Fruit fly (Drosophila melanogaster): Measurements from ENCODE around the gene ringer.

ringer gene

dm6 chr3L:16359219-16359748 lies at the start of gene ringer:
Gene ringer (minus strand): TSS chr3L:16359428.
- TF ChIP-seq CG3838 (GFP tag; optimal IDR thresholded peaks at IDR 0.05): no peak
- peak; percentile 65 for TF ChIP-seq Deaf1 (tag; optimal IDR thresholded peaks at IDR 0.05)
- TF ChIP-seq CG2199 (GFP tag; IDR thresholded peaks at IDR 0.05): no peak
- TF ChIP-seq Bgb (GFP tag; IDR thresholded peaks at IDR 0.05; ENCODE audit: partially characterized antibody): peak; percentile 21; the same call in 1 of the 2 replicates
- TF ChIP-seq vnd (GFP tag; IDR thresholded peaks at IDR 0.05; ENCODE audit: partially characterized antibody): no peak
- TF ChIP-seq yki (optimal IDR thresholded peaks at IDR 0.05): no peak
- TF ChIP-seq CG13624 (GFP tag; optimal IDR thresholded peaks at IDR 0.05): no peak
- no peak for TF ChIP-seq gt (GFP tag; IDR thresholded peaks at IDR 0.05)
- peak; percentile 31 for TF ChIP-seq lilli (GFP tag; optimal IDR thresholded peaks at IDR 0.05)
- TF ChIP-seq ase (GFP tag; IDR thresholded peaks at IDR 0.05): no peak
- TF ChIP-seq CG30403 (GFP tag; optimal IDR thresholded peaks at IDR 0.05): no peak
- TF ChIP-seq mam (GFP tag; optimal IDR thresholded peaks at IDR 0.05): no peak
- TF ChIP-seq ab (GFP tag; optimal IDR thresholded peaks at IDR 0.05): no peak
- no peak for TF ChIP-seq CG2116 (GFP tag; optimal IDR thresholded peaks at IDR 0.05)
- TF ChIP-seq CG18476 (GFP tag; optimal IDR thresholded peaks at IDR 0.05): no peak
- no peak for TF ChIP-seq Rfx (GFP tag; IDR thresholded peaks at IDR 0.05)
- no peak for TF ChIP-seq CTCF (GFP tag; optimal IDR thresholded peaks at IDR 0.05)
- TF ChIP-seq Ada2b (GFP tag; IDR thresholded peaks at IDR 0.05): no peak
- no peak for TF ChIP-seq pfk (GFP tag; optimal IDR thresholded peaks at IDR 0.05)
- TF ChIP-seq E2f1 (GFP tag; IDR thresholded peaks at IDR 0.05): no peak
- TF ChIP-seq CG4424 (GFP tag; optimal IDR thresholded peaks at IDR 0.05): no peak
- TF ChIP-seq otp (GFP tag; IDR thresholded peaks at IDR 0.05): no peak
- peak; percentile 25 for TF ChIP-seq sug (tag; optimal IDR thresholded peaks at IDR 0.05)
- TF ChIP-seq sens-2 (GFP tag; IDR thresholded peaks at IDR 0.05): no peak
- TF ChIP-seq zfh2 (GFP tag; optimal IDR thresholded peaks at IDR 0.05): no peak
- TF ChIP-seq CG1233 (GFP tag; optimal IDR thresholded peaks at IDR 0.05): no peak
- peak; percentile 35 for TF ChIP-seq CG34376 (GFP tag; optimal IDR thresholded peaks at IDR 0.05)
- no peak for TF ChIP-seq CG15479 (GFP tag; optimal IDR thresholded peaks at IDR 0.05)
- TF ChIP-seq CG10543 (GFP tag; optimal IDR thresholded peaks at IDR 0.05): peak; percentile 9
- no peak for TF ChIP-seq MESR4 (GFP tag; optimal IDR thresholded peaks at IDR 0.05)
- peak; percentile 86; the same call in 1 of the 3 replicates for TF ChIP-seq z (GFP tag; IDR thresholded peaks at IDR 0.05)
- TF ChIP-seq sob (GFP tag; IDR thresholded peaks at IDR 0.05): 0 out of 2 replicates have a peak, but pooled peaks have one; percentile 21
- TF ChIP-seq Lhr (GFP tag; optimal IDR thresholded peaks at IDR 0.05): no peak
- TF ChIP-seq CG12391 (tag; optimal IDR thresholded peaks at IDR 0.05): no peak
- TF ChIP-seq Hand (GFP tag; optimal IDR thresholded peaks at IDR 0.05): no peak
- TF ChIP-seq H2.0 (GFP tag; IDR thresholded peaks at IDR 0.05): no peak
- no peak for TF ChIP-seq TFAM (GFP tag; optimal IDR thresholded peaks at IDR 0.05)
- peak; percentile 1 for TF ChIP-seq caup (GFP tag; optimal IDR thresholded peaks at IDR 0.05; ENCODE audit: severe bottlenecking)
- peak; percentile 34; the same call in 1 of the 2 replicates for TF ChIP-seq CG32532 (GFP tag; IDR thresholded peaks at IDR 0.05)
- no peak for TF ChIP-seq CG31388 (GFP tag; optimal IDR thresholded peaks at IDR 0.05)
- TF ChIP-seq Antp (GFP tag; optimal IDR thresholded peaks at IDR 0.05): no peak
- peak; percentile 33 for TF ChIP-seq Meics (GFP tag; optimal IDR thresholded peaks at IDR 0.05)
- peak; percentile 6 for TF ChIP-seq Fer3 (tag; optimal IDR thresholded peaks at IDR 0.05)
- no peak for TF ChIP-seq Hr39 (optimal IDR thresholded peaks at IDR 0.05)
- TF ChIP-seq CG3281 (GFP tag; optimal IDR thresholded peaks at IDR 0.05): peak; percentile 27
- peak; percentile 29 for TF ChIP-seq CG2120 (GFP tag; optimal IDR thresholded peaks at IDR 0.05)
- no peak for TF ChIP-seq CG16863 (GFP tag; optimal IDR thresholded peaks at IDR 0.05)
- no peak for TF ChIP-seq CG14965 (GFP tag; optimal IDR thresholded peaks at IDR 0.05; ENCODE audit: borderline replicate concordance)
- peak; percentile 0 for TF ChIP-seq CG12071 (GFP tag; optimal IDR thresholded peaks at IDR 0.05)
- peak; percentile 29 for TF ChIP-seq Jarid2 (GFP tag; optimal IDR thresholded peaks at IDR 0.05)
- no peak for TF ChIP-seq bsh (GFP tag; optimal IDR thresholded peaks at IDR 0.05)
- TF ChIP-seq CG18619 (GFP tag; optimal IDR thresholded peaks at IDR 0.05): peak; percentile 10

Measured in whole organism, embryonic.